Worm (Caenorhabditis elegans): Measurements from ENCODE around the gene F37B4.15.

DNA sequence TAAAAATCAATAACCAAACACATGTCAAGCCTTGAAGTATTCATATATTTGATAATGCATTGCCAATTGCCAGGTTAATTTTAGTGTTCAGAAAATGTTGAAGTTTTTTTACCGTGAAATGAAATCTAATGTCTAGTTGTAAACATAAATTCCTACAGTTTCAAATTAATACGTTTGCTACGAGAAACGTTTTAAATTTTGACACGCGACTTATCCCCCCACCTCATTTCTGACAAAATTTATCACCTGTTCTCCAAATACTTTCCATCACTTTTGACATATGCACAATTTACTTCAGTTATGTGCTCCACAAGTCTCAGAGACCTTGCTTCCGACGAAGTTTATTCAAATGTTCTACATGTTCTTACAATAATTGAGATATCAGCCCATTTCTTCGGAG, 21.9 kb downstream of the F37B4.15 start, which contains the start of gene srh-146:
- no peak for TF ChIP-seq fos-1 (tag; optimal IDR thresholded peaks at IDR 0.05)
- no peak for TF ChIP-seq vab-7 (GFP tag; IDR thresholded peaks at IDR 0.05)
- no peak for TF ChIP-seq attf-4 (tag; optimal IDR thresholded peaks at IDR 0.05)
- TF ChIP-seq ztf-11 (tag; optimal IDR thresholded peaks at IDR 0.05), result no peak
- no peak for TF ChIP-seq Y5F2A.4 (GFP tag; optimal IDR thresholded peaks at IDR 0.05)
